Fruit fly (Drosophila melanogaster): ENCODE measurements around the gene CG10508.

- TF ChIP-seq foxo (GFP tag; optimal IDR thresholded peaks at IDR 0.05) (peak in 1 of 2 experiments; percentile 42), CG9705 (GFP tag; optimal IDR thresholded peaks at IDR 0.05) (no peak), HLH106 (tag; optimal IDR thresholded peaks at IDR 0.05) (peak; percentile 43), Jra (GFP tag; optimal IDR thresholded peaks at IDR 0.05) (no peak), CG32264 (GFP tag; optimal IDR thresholded peaks at IDR 0.05) (no peak), dsf (GFP tag; optimal IDR thresholded peaks at IDR 0.05; ENCODE audit: borderline replicate concordance) (no peak), lola (GFP tag; optimal IDR thresholded peaks at IDR 0.05) (no peak), Rel (GFP tag; optimal IDR thresholded peaks at IDR 0.05) (no peak), Rel (tag; optimal IDR thresholded peaks at IDR 0.05) (peak; percentile 87), psq (GFP tag; optimal IDR thresholded peaks at IDR 0.05) (no peak), Dfd (GFP tag; optimal IDR thresholded peaks at IDR 0.05) (no peak), h (GFP tag; optimal IDR thresholded peaks at IDR 0.05) (peak; percentile 31)
Measured at dm6 chr3L:21252932-21253760, 43.1 kb downstream of the CG10508 start.

Measured in whole organism, wandering third instar larva.